Worm (Caenorhabditis elegans) whole organism, L4 larva: ENCODE measurements around the gene str-116.

ENCODE experiments used
- F44E2.7 ChIP-seq: fragments of 200-800 bp; sonication (Bioruptor generic); IDR thresholded peaks from 2 replicates; pipeline ENCODE4 v2.1.2; 2022; ENCODE audit warnings: missing genetic modification characterization, missing compliant biosample characterization
- F49E8.2 ChIP-seq: sonication (generic microtip); optimal IDR thresholded peaks from 2 replicates; lab custom pipeline; 2016; ENCODE audit warnings: missing compliant biosample characterization, mild to moderate bottlenecking, missing genetic modification characterization, borderline replicate concordance
- R02D3.7 ChIP-seq: fragments of 150-350 bp; sonication (generic microtip); optimal IDR thresholded peaks from 3 replicates; lab custom pipeline; 2014; ENCODE audit warnings: missing biosample characterization, missing genetic modification characterization
- T26A8.4 ChIP-seq: fragments of 200-800 bp; sonication (Bioruptor generic); IDR thresholded peaks from 2 replicates; pipeline ENCODE4 v1.3.6; 2022; ENCODE audit warnings: missing genetic modification characterization, missing compliant biosample characterization
- Y48G9A.11 ChIP-seq: fragments of 200-800 bp; sonication (Bioruptor generic); IDR thresholded peaks from 2 replicates; pipeline ENCODE4 v1.3.6; 2022; ENCODE audit warnings: missing genetic modification reagents, missing genetic modification characterization, missing compliant biosample characterization
- Y75B8A.6 ChIP-seq: fragments of 200-800 bp; sonication (Bioruptor generic); IDR thresholded peaks from 2 replicates; pipeline ENCODE4 v1.3.6; 2022; ENCODE audit warnings: missing genetic modification reagents, missing genetic modification characterization, missing compliant biosample characterization
- ZK337.2 ChIP-seq: fragments of 200-800 bp; sonication (Bioruptor generic); IDR thresholded peaks from 2 replicates; pipeline ENCODE4 v1.3.6; 2022; ENCODE audit warnings: missing genetic modification reagents, missing genetic modification characterization, missing compliant biosample characterization
- aha-1 ChIP-seq: fragments of 150-350 bp; peaks from one replicate; lab custom pipeline; 2014; ENCODE audit warnings: missing biosample characterization, missing genetic modification characterization
- arid-1 ChIP-seq: fragments of 200-800 bp; sonication (Bioruptor generic); conservative IDR thresholded peaks from 2 replicates; pipeline ENCODE4 v1.3.6; 2022; ENCODE audit warnings: missing genetic modification reagents, missing genetic modification characterization, missing compliant biosample characterization
- attf-4 ChIP-seq: sonication (generic microtip); optimal IDR thresholded peaks from 3 replicates; lab custom pipeline; 2017; ENCODE audit warnings: missing biosample characterization, missing genetic modification characterization
- ceh-32 ChIP-seq: sonication (generic microtip); optimal IDR thresholded peaks from 2 replicates; lab custom pipeline; 2016; ENCODE audit warnings: mild to moderate bottlenecking, missing genetic modification characterization, missing compliant biosample characterization; ENCODE audit not compliant: poor library complexity
- ceh-44 ChIP-seq: fragments of 200-800 bp; sonication (Bioruptor generic); IDR thresholded peaks from 2 replicates; pipeline ENCODE4 v1.3.6; 2022; ENCODE audit warnings: missing genetic modification reagents, missing genetic modification characterization, missing compliant biosample characterization
- ces-1 ChIP-seq: fragments of 150-350 bp; sonication (generic microtip); optimal IDR thresholded peaks from 4 replicates; lab custom pipeline; 2014; ENCODE audit warnings: missing biosample characterization, missing genetic modification reagents, missing genetic modification characterization
- cey-2 ChIP-seq: sonication (generic microtip); optimal IDR thresholded peaks from 3 replicates; lab custom pipeline; 2017; ENCODE audit warnings: missing genetic modification characterization, mild to moderate bottlenecking, missing compliant biosample characterization, antibody characterized with exemption, borderline replicate concordance; ENCODE audit not compliant: insufficient read depth
- daf-19 ChIP-seq: fragments of 200-800 bp; sonication (Bioruptor generic); conservative IDR thresholded peaks from 2 replicates; pipeline ENCODE4 v1.3.6; 2022; ENCODE audit warnings: missing genetic modification characterization, missing compliant biosample characterization
- dmd-8 ChIP-seq: fragments of 200-800 bp; sonication (Bioruptor generic); IDR thresholded peaks from 2 replicates; pipeline ENCODE4 v1.3.6; 2022; ENCODE audit warnings: missing genetic modification characterization, missing compliant biosample characterization
- duxl-1 ChIP-seq: sonication (generic microtip); optimal IDR thresholded peaks from 2 replicates; lab custom pipeline; 2016; ENCODE audit warnings: mild to moderate bottlenecking, missing genetic modification characterization, moderate library complexity, missing compliant biosample characterization; ENCODE audit not compliant: poor library complexity
- dve-1 ChIP-seq: sonication (generic microtip); optimal IDR thresholded peaks from 2 replicates; lab custom pipeline; 2017; ENCODE audit warnings: antibody characterized with exemption, mild to moderate bottlenecking, missing genetic modification characterization, missing compliant biosample characterization; ENCODE audit not compliant: insufficient read depth
- egl-27 ChIP-seq: sonication (generic microtip); optimal IDR thresholded peaks from 3 replicates; lab custom pipeline; 2017; ENCODE audit warnings: missing biosample characterization, missing genetic modification reagents, missing genetic modification characterization
- egl-43 ChIP-seq: fragments of 200-800 bp; sonication (Bioruptor generic); IDR thresholded peaks from 2 replicates; pipeline ENCODE4 v1.3.6; 2022; ENCODE audit warnings: missing genetic modification reagents, missing genetic modification characterization, missing compliant biosample characterization
- fkh-10 ChIP-seq: fragments of 150-350 bp; optimal IDR thresholded peaks from 2 replicates; lab custom pipeline; 2014; ENCODE audit warnings: missing biosample characterization, missing genetic modification reagents, missing genetic modification characterization
- fos-1 ChIP-seq: fragments of 150-350 bp; optimal IDR thresholded peaks from 2 replicates; lab custom pipeline; 2014; ENCODE audit warnings: missing biosample characterization, missing genetic modification characterization
- gei-8 ChIP-seq: fragments of 200-800 bp; sonication (Bioruptor generic); optimal IDR thresholded peaks from 2 replicates; lab custom pipeline; 2018; ENCODE audit warnings: mild to moderate bottlenecking, missing genetic modification characterization, missing compliant biosample characterization
- hlh-11 ChIP-seq: fragments of 200-800 bp; sonication (Bioruptor generic); optimal IDR thresholded peaks from 2 replicates; lab custom pipeline; 2018; ENCODE audit warnings: mild to moderate bottlenecking, missing genetic modification characterization, missing compliant biosample characterization
- hlh-30 ChIP-seq: sonication (generic microtip); optimal IDR thresholded peaks from 2 replicates; lab custom pipeline; 2017; ENCODE audit warnings: antibody characterized with exemption, mild to moderate bottlenecking, missing genetic modification characterization, missing compliant biosample characterization; ENCODE audit not compliant: insufficient read depth
- hmg-1.1 ChIP-seq: fragments of 200-800 bp; sonication (Bioruptor generic); IDR thresholded peaks from 2 replicates; pipeline ENCODE4 v1.3.6; 2022; ENCODE audit warnings: missing genetic modification reagents, missing genetic modification characterization, missing compliant biosample characterization
- jun-1 ChIP-seq: fragments of 150-350 bp; optimal IDR thresholded peaks from 2 replicates; lab custom pipeline; 2014; ENCODE audit warnings: missing biosample characterization, missing genetic modification reagents, missing genetic modification characterization
- lin-38 ChIP-seq: fragments of 200-800 bp; sonication (Bioruptor generic); IDR thresholded peaks from 2 replicates; pipeline ENCODE4 v1.3.6; 2022; ENCODE audit warnings: missing genetic modification reagents, missing genetic modification characterization, missing compliant biosample characterization
- madf-5 ChIP-seq, 2 experiments: fragments of 200-800 bp; sonication (Bioruptor generic); IDR thresholded peaks; 2 replicates each; pipeline ENCODE4 v1.3.6; 2022; ENCODE audit warnings: missing compliant biosample characterization in 2 of 2, missing genetic modification characterization in 2 of 2
- madf-9 ChIP-seq: fragments of 200-800 bp; sonication (Bioruptor generic); conservative IDR thresholded peaks from 2 replicates; pipeline ENCODE4 v1.3.6; 2022; ENCODE audit warnings: missing genetic modification reagents, missing genetic modification characterization, missing compliant biosample characterization
- mdt-29 ChIP-seq: fragments of 200-800 bp; sonication (Bioruptor generic); IDR thresholded peaks from 2 replicates; pipeline ENCODE4 v1.3.6; 2022; ENCODE audit warnings: missing genetic modification reagents, missing genetic modification characterization, missing compliant biosample characterization
- mxl-3 ChIP-seq: fragments of 200-800 bp; sonication (Bioruptor generic); optimal IDR thresholded peaks from 2 replicates; lab custom pipeline; 2018; ENCODE audit warnings: mild to moderate bottlenecking, missing genetic modification characterization, missing compliant biosample characterization
- nhr-10 ChIP-seq: fragments of 150-350 bp; optimal IDR thresholded peaks from 2 replicates; lab custom pipeline; 2014; ENCODE audit warnings: missing biosample characterization, missing genetic modification characterization
- nhr-102 ChIP-seq: sonication (generic microtip); optimal IDR thresholded peaks from 2 replicates; lab custom pipeline; 2016; ENCODE audit warnings: mild to moderate bottlenecking, missing genetic modification characterization, moderate library complexity, missing compliant biosample characterization
- nhr-25 ChIP-seq: sonication (generic microtip); optimal IDR thresholded peaks from 2 replicates; lab custom pipeline; 2017; ENCODE audit warnings: missing genetic modification characterization, mild to moderate bottlenecking, missing compliant biosample characterization, antibody characterized with exemption, moderate library complexity, borderline replicate concordance; ENCODE audit not compliant: insufficient read depth
- nhr-28 ChIP-seq: fragments of 150-350 bp; optimal IDR thresholded peaks from 2 replicates; lab custom pipeline; 2014; ENCODE audit warnings: missing biosample characterization, missing genetic modification characterization
- nhr-76 ChIP-seq: fragments of 150-350 bp; optimal IDR thresholded peaks from 2 replicates; lab custom pipeline; 2014; ENCODE audit warnings: missing biosample characterization, missing genetic modification characterization
- nhr-77 ChIP-seq: fragments of 150-350 bp; optimal IDR thresholded peaks from 2 replicates; lab custom pipeline; 2014; ENCODE audit warnings: missing biosample characterization, missing genetic modification characterization
- pqm-1 ChIP-seq: sonication (generic microtip); optimal IDR thresholded peaks from 2 replicates; lab custom pipeline; 2017; ENCODE audit warnings: missing biosample characterization, missing genetic modification characterization
- saeg-2 ChIP-seq: fragments of 200-800 bp; sonication (Bioruptor generic); IDR thresholded peaks from 2 replicates; pipeline ENCODE4 v1.3.6; 2022; ENCODE audit warnings: missing genetic modification reagents, missing genetic modification characterization, missing compliant biosample characterization
- sdz-12 ChIP-seq: fragments of 200-800 bp; sonication (Bioruptor generic); optimal IDR thresholded peaks from 2 replicates; lab custom pipeline; 2018; ENCODE audit warnings: mild to moderate bottlenecking, missing genetic modification characterization, missing compliant biosample characterization
- skn-1 ChIP-seq: fragments of 150-350 bp; optimal IDR thresholded peaks from 2 replicates; lab custom pipeline; 2014; ENCODE audit warnings: missing biosample characterization, missing genetic modification characterization
- snpc-1.2 ChIP-seq: fragments of 200-800 bp; sonication (Bioruptor generic); IDR thresholded peaks from 2 replicates; pipeline ENCODE4 v1.3.6; 2022; ENCODE audit warnings: missing genetic modification reagents, missing genetic modification characterization, missing compliant biosample characterization
- spr-3 ChIP-seq: fragments of 200-800 bp; sonication (Bioruptor generic); optimal IDR thresholded peaks from 2 replicates; lab custom pipeline; 2018; ENCODE audit warnings: mild to moderate bottlenecking, missing genetic modification characterization, missing compliant biosample characterization
- unc-39 ChIP-seq: sonication (generic microtip); optimal IDR thresholded peaks from 2 replicates; lab custom pipeline; 2017; ENCODE audit warnings: missing biosample characterization, missing genetic modification characterization
- zag-1 ChIP-seq: fragments of 150-350 bp; optimal IDR thresholded peaks from 2 replicates; lab custom pipeline; 2014; ENCODE audit warnings: missing biosample characterization, missing genetic modification characterization
- zip-2 ChIP-seq: fragments of 150-350 bp; optimal IDR thresholded peaks from 2 replicates; lab custom pipeline; 2014; ENCODE audit warnings: missing biosample characterization, missing genetic modification characterization
- ztf-11 ChIP-seq: fragments of 150-350 bp; optimal IDR thresholded peaks from 2 replicates; lab custom pipeline; 2014; ENCODE audit warnings: missing biosample characterization, missing genetic modification characterization
- ztf-7 ChIP-seq: fragments of 150-350 bp; optimal IDR thresholded peaks from 2 replicates; lab custom pipeline; 2014; ENCODE audit warnings: missing biosample characterization, missing genetic modification characterization

str-116 gene

ce11 chrV:11314025-11314880, 47.5 kb downstream of the str-116 start (continued):
- TF ChIP-seq F44E2.7 (GFP tag; lab: Robert Waterston, UW) (peak; percentile 99), zag-1 (tag; lab: Kevin White, UChicago) (peak; percentile 8), ZK337.2 (GFP tag; lab: Robert Waterston, UW) (peak; percentile 95), nhr-25 (tag; lab: Kevin White, UChicago) (peak; percentile 79), ces-1 (GFP tag; lab: Kevin White, UChicago) (no peak), madf-5 (GFP tag; IDR thresholded peaks at IDR 0.05; lab: Robert Waterston, UW) (peak; percentile 97 to 99), zip-2 (tag; lab: Kevin White, UChicago) (no peak), nhr-28 (tag; lab: Kevin White, UChicago) (peak; percentile 78), aha-1 (peak; percentile 93), ztf-11 (no peak), jun-1 (tag; lab: Kevin White, UChicago) (peak; percentile 86), T26A8.4 (GFP tag; lab: Robert Waterston, UW) (peak; percentile 96), hlh-30 (tag; lab: Kevin White, UChicago) (peak; percentile 98), Y75B8A.6 (GFP tag; lab: Robert Waterston, UW) (peak; percentile 97), mxl-3 (GFP tag; lab: Kevin White, UChicago) (peak; percentile 95), gei-8 (GFP tag; lab: Kevin White, UChicago) (peak; percentile 99), unc-39 (no peak), nhr-76 (tag; lab: Kevin White, UChicago) (no peak), lin-38 (GFP tag; lab: Robert Waterston, UW) (peak; percentile 92), madf-9 (GFP tag; lab: Robert Waterston, UW) (peak; percentile 97), arid-1 (GFP tag; lab: Robert Waterston, UW) (peak; percentile 98), cey-2 (tag; lab: Kevin White, UChicago) (peak; percentile 87), dve-1 (tag; lab: Kevin White, UChicago) (peak; percentile 93), attf-4 (tag; lab: Kevin White, UChicago) (peak; percentile 77), spr-3 (peak; percentile 95), mdt-29 (GFP tag; lab: Robert Waterston, UW) (peak; percentile 92), daf-19 (GFP tag; lab: Robert Waterston, UW) (peak; percentile 98), nhr-10 (tag; lab: Kevin White, UChicago) (peak; percentile 76), ceh-32 (tag; lab: Kevin White, UChicago) (peak; percentile 54), Y48G9A.11 (GFP tag; lab: Robert Waterston, UW) (peak; percentile 94), F49E8.2 (peak; percentile 74), snpc-1.2 (GFP tag; lab: Robert Waterston, UW) (peak; percentile 96), egl-27 (tag; lab: Kevin White, UChicago) (no peak), hlh-11 (tag; lab: Kevin White, UChicago) (peak; percentile 97), ztf-7 (peak; percentile 87), duxl-1 (tag; lab: Kevin White, UChicago) (peak; percentile 91), nhr-102 (tag; lab: Kevin White, UChicago) (peak; percentile 94), dmd-8 (GFP tag; lab: Robert Waterston, UW) (peak; percentile 100), sdz-12 (peak; percentile 99), fkh-10 (GFP tag; lab: Kevin White, UChicago) (no peak), fos-1 (tag; lab: Kevin White, UChicago) (no peak), saeg-2 (GFP tag; lab: Robert Waterston, UW) (peak; percentile 96), nhr-77 (tag; lab: Kevin White, UChicago) (peak; percentile 76), R02D3.7 (tag; lab: Kevin White, UChicago) (peak; percentile 45), hmg-1.1 (GFP tag; lab: Robert Waterston, UW) (peak; percentile 93), ceh-44 (GFP tag; lab: Robert Waterston, UW) (peak; percentile 98), skn-1 (no peak), egl-43 (peak; percentile 100), pqm-1 (peak; percentile 60)
